Fruit fly (Drosophila melanogaster): ENCODE results near the gene Mad.

DNA sequence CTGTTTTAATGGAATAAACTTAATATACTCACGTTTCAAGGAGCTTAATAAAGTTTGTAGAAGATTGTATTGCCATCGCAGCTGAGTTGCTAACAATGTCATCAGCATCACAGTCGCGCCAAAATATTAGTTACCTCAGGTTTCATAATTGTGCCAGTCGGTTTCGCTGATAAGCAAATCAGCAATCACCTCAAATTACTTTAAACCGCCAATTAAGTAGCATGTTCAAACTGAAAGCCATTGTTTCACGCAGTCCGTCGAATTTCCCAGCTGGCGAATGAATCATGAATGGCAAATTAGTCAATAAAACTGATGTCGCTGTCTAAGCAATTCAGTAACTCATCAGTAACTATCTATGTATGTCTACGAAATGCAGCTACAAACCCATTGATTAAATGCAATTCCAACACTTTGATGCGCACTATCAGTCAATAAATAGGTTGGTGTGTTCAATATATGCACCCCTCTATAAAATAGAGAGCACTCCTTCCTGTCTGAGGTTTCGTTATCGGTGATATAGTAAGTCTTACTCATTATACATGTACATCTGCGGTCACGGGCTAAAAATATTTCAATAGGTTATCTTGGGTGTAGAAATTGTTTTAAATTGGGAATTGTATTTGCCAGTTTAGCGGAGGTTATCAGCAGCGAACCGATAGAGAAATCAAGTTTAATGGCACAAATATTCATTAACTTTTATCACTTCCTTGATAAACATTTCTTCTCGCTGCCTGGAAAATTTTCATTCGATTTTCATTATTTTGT, 5.0 kb upstream of the Mad start:
- TF ChIP-seq CTCF (optimal IDR thresholded peaks at IDR 0.05) (no peak), CG8478 (optimal IDR thresholded peaks at IDR 0.05) (no peak)

All from S2 (cell line).